Worm (Caenorhabditis elegans): Measurements from ENCODE around the gene adt-3.

ce11 chrX:3958252-3958651, 26.8 kb downstream of the adt-3 start, which contains the start of gene lin-18:
- TF ChIP-seq B0336.3 (GFP tag; IDR thresholded peaks at IDR 0.05) (no peak), him-1 (tag; optimal IDR thresholded peaks at IDR 0.05) (no peak), ekl-4 (GFP tag; IDR thresholded peaks at IDR 0.05) (no peak), lin-26 (GFP tag; IDR thresholded peaks at IDR 0.05) (no peak), ceh-58 (GFP tag; IDR thresholded peaks at IDR 0.05) (no peak), bed-1 (GFP tag; IDR thresholded peaks at IDR 0.05) (no peak), F57A8.1 (GFP tag; optimal IDR thresholded peaks at IDR 0.05) (no peak), rpc-1 (optimal IDR thresholded peaks at IDR 0.05) (no peak), rpc-1 (tag; optimal IDR thresholded peaks at IDR 0.05) (no peak)

All from whole organism, young adult.